Worm (Caenorhabditis elegans) whole organism, late embryonic: ENCODE measurements around the gene arp-6.

Source experiments
- C38D4.7 ChIP-seq: fragments of 200-800 bp; sonication (Bioruptor generic); optimal IDR thresholded peaks from 2 replicates; lab custom pipeline; 2018; ENCODE audit warnings: mild to moderate bottlenecking, missing genetic modification characterization, moderate library complexity, missing compliant biosample characterization
- F13H6.1 ChIP-seq: sonication (generic microtip); optimal IDR thresholded peaks from 2 replicates; lab custom pipeline; 2016; ENCODE audit warnings: missing genetic modification characterization, missing compliant biosample characterization
- K02D7.2 ChIP-seq: sonication (generic microtip); optimal IDR thresholded peaks from 2 replicates; lab custom pipeline; 2017; ENCODE audit warnings: mild to moderate bottlenecking, missing genetic modification characterization, missing compliant biosample characterization
- T23F11.4 ChIP-seq: fragments of 200-800 bp; sonication (Bioruptor generic); optimal IDR thresholded peaks from 2 replicates; lab custom pipeline; 2018; ENCODE audit warnings: mild to moderate bottlenecking, missing genetic modification characterization, missing compliant biosample characterization
- ahr-1 ChIP-seq: sonication (generic microtip); optimal IDR thresholded peaks from 2 replicates; lab custom pipeline; 2016; ENCODE audit warnings: missing genetic modification characterization, missing compliant biosample characterization
- ceh-18 ChIP-seq: sonication (generic microtip); optimal IDR thresholded peaks from 2 replicates; lab custom pipeline; 2016; ENCODE audit warnings: missing genetic modification characterization, missing compliant biosample characterization
- ceh-22 ChIP-seq: sonication (generic microtip); optimal IDR thresholded peaks from 2 replicates; lab custom pipeline; 2017; ENCODE audit warnings: missing biosample characterization, missing genetic modification characterization
- ceh-30 ChIP-seq: fragments of 150-350 bp; optimal IDR thresholded peaks from 2 replicates; lab custom pipeline; 2014; ENCODE audit warnings: missing biosample characterization, missing genetic modification characterization
- ceh-9 ChIP-seq: sonication (generic microtip); optimal IDR thresholded peaks from 2 replicates; lab custom pipeline; 2016; ENCODE audit warnings: mild to moderate bottlenecking, missing genetic modification characterization, inconsistent platforms, missing compliant biosample characterization
- che-1 ChIP-seq: sonication (generic microtip); optimal IDR thresholded peaks from 2 replicates; lab custom pipeline; 2016; ENCODE audit warnings: mild to moderate bottlenecking, missing genetic modification characterization, missing compliant biosample characterization
- dve-1 ChIP-seq: sonication (generic microtip); optimal IDR thresholded peaks from 2 replicates; lab custom pipeline; 2017; ENCODE audit warnings: antibody characterized with exemption, mild to moderate bottlenecking, missing genetic modification characterization, missing compliant biosample characterization
- elt-2 ChIP-seq: sonication (generic microtip); optimal IDR thresholded peaks from 2 replicates; lab custom pipeline; 2016; ENCODE audit warnings: missing genetic modification reagents, missing genetic modification characterization, missing compliant biosample characterization
- ets-4 ChIP-seq: sonication (generic microtip); optimal IDR thresholded peaks from 2 replicates; lab custom pipeline; 2016; ENCODE audit warnings: missing genetic modification characterization, missing compliant biosample characterization
- eyg-1 ChIP-seq: sonication (generic microtip); optimal IDR thresholded peaks from 2 replicates; lab custom pipeline; 2016; ENCODE audit warnings: missing genotype, missing genetic modification characterization, missing compliant biosample characterization
- fax-1 ChIP-seq: sonication (generic microtip); optimal IDR thresholded peaks from 2 replicates; lab custom pipeline; 2016; ENCODE audit warnings: missing genotype, missing genetic modification characterization, missing compliant biosample characterization
- fkh-6 ChIP-seq: sonication (generic microtip); optimal IDR thresholded peaks from 2 replicates; lab custom pipeline; 2016; ENCODE audit warnings: missing genetic modification characterization, missing compliant biosample characterization
- gmeb-2 ChIP-seq: sonication (generic microtip); optimal IDR thresholded peaks from 2 replicates; lab custom pipeline; 2016; ENCODE audit warnings: missing genetic modification characterization, inconsistent platforms, missing compliant biosample characterization
- hlh-13 ChIP-seq: fragments of 200-800 bp; sonication (Bioruptor generic); optimal IDR thresholded peaks from 2 replicates; lab custom pipeline; 2018; ENCODE audit warnings: mild to moderate bottlenecking, missing genetic modification characterization, missing compliant biosample characterization
- hlh-15 ChIP-seq: sonication (generic microtip); optimal IDR thresholded peaks from 2 replicates; lab custom pipeline; 2016; ENCODE audit warnings: missing genetic modification characterization, missing compliant biosample characterization
- hlh-30 ChIP-seq: sonication (generic microtip); optimal IDR thresholded peaks from 2 replicates; lab custom pipeline; 2017; ENCODE audit warnings: antibody characterized with exemption, missing genetic modification characterization, missing compliant biosample characterization; ENCODE audit not compliant: insufficient read depth
- hlh-6 ChIP-seq: sonication (generic microtip); optimal IDR thresholded peaks from 2 replicates; lab custom pipeline; 2016; ENCODE audit warnings: missing genotype, missing genetic modification characterization, missing compliant biosample characterization
- hlh-8 ChIP-seq: sonication (generic microtip); optimal IDR thresholded peaks from 2 replicates; lab custom pipeline; 2016; ENCODE audit warnings: missing genotype, missing genetic modification characterization, missing compliant biosample characterization
- lin-11 ChIP-seq: fragments of 200-800 bp; sonication (Bioruptor generic); optimal IDR thresholded peaks from 2 replicates; lab custom pipeline; 2018; ENCODE audit warnings: mild to moderate bottlenecking, missing genetic modification characterization, missing compliant biosample characterization
- madf-2 ChIP-seq: sonication (generic microtip); optimal IDR thresholded peaks from 2 replicates; lab custom pipeline; 2017; ENCODE audit warnings: missing genetic modification characterization, missing compliant biosample characterization
- nhr-11 ChIP-seq: fragments of 150-350 bp; optimal IDR thresholded peaks from 2 replicates; lab custom pipeline; 2014; ENCODE audit warnings: missing biosample characterization, missing genetic modification characterization
- nhr-232 ChIP-seq: sonication (generic microtip); optimal IDR thresholded peaks from 2 replicates; lab custom pipeline; 2016; ENCODE audit warnings: missing genetic modification characterization, missing compliant biosample characterization
- npax-4 ChIP-seq: sonication (generic microtip); optimal IDR thresholded peaks from 2 replicates; lab custom pipeline; 2016; ENCODE audit warnings: missing genetic modification characterization, missing compliant biosample characterization
- pat-9 ChIP-seq: fragments of 200-800 bp; sonication (Bioruptor generic); optimal IDR thresholded peaks from 2 replicates; lab custom pipeline; 2018; ENCODE audit warnings: mild to moderate bottlenecking, missing genetic modification characterization, moderate library complexity, missing compliant biosample characterization
- pha-2 ChIP-seq: sonication (generic microtip); optimal IDR thresholded peaks from 2 replicates; lab custom pipeline; 2017; ENCODE audit warnings: mild to moderate bottlenecking, missing genetic modification characterization, missing compliant biosample characterization
- pha-4 ChIP-seq: fragments of 150-350 bp; optimal IDR thresholded peaks from 2 replicates; lab custom pipeline; 2018; ENCODE audit warnings: missing biosample characterization, missing genetic modification reagents, missing genetic modification characterization
- pqm-1 ChIP-seq: sonication (generic microtip); optimal IDR thresholded peaks from 2 replicates; lab custom pipeline; 2016; ENCODE audit warnings: missing genetic modification characterization, missing compliant biosample characterization
- sox-4 ChIP-seq: sonication (generic microtip); optimal IDR thresholded peaks from 2 replicates; lab custom pipeline; 2017; ENCODE audit warnings: mild to moderate bottlenecking, missing genetic modification characterization, inconsistent platforms, missing compliant biosample characterization
- syd-9 ChIP-seq: sonication (generic microtip); optimal IDR thresholded peaks from 2 replicates; lab custom pipeline; 2016; ENCODE audit warnings: mild to moderate bottlenecking, missing genetic modification characterization, moderate library complexity, missing compliant biosample characterization
- tbx-7 ChIP-seq: sonication (generic microtip); optimal IDR thresholded peaks from 2 replicates; lab custom pipeline; 2016; ENCODE audit warnings: missing genotype, missing genetic modification characterization, missing compliant biosample characterization
- unc-3 ChIP-seq, 2 experiments: fragments of 200-800 bp in 1 of 2; sonication (Bioruptor generic) in 1 of 2; sonication (generic microtip) in 1 of 2; conservative IDR thresholded peaks in 1 of 2; optimal IDR thresholded peaks in 1 of 2; 2 replicates each; pipeline versions ENCODE4 v1.3.6 to Lab custom; 2016 to 2022; ENCODE audit warnings: missing compliant biosample characterization in 2 of 2, missing genetic modification characterization in 2 of 2, missing genetic modification reagents in 1 of 2
- unc-42 ChIP-seq: sonication (generic microtip); optimal IDR thresholded peaks from 2 replicates; lab custom pipeline; 2016; ENCODE audit warnings: missing genotype, missing genetic modification characterization, missing compliant biosample characterization
- unc-55 ChIP-seq: sonication (generic microtip); optimal IDR thresholded peaks from 2 replicates; lab custom pipeline; 2017; ENCODE audit warnings: missing biosample characterization, missing genetic modification reagents, missing genetic modification characterization
- unc-86 ChIP-seq: sonication (generic microtip); optimal IDR thresholded peaks from 2 replicates; lab custom pipeline; 2016; ENCODE audit warnings: missing genetic modification characterization, missing compliant biosample characterization
- zip-5 ChIP-seq: sonication (generic microtip); optimal IDR thresholded peaks from 2 replicates; lab custom pipeline; 2016; ENCODE audit warnings: missing genetic modification characterization, missing compliant biosample characterization

Gene arp-6

ce11 chrII:8020580-8021044, 16.5 kb downstream of the arp-6 start:
- TF ChIP-seq hlh-8 (tag; lab: Kevin White, UChicago) (no peak), pqm-1 (tag; lab: Kevin White, UChicago) (no peak), hlh-30 (no peak), madf-2 (tag; lab: Kevin White, UChicago) (no peak), ceh-30 (tag; lab: Kevin White, UChicago) (no peak), hlh-6 (tag; lab: Kevin White, UChicago) (no peak), unc-42 (tag; lab: Kevin White, UChicago) (no peak), C38D4.7 (GFP tag; lab: Kevin White, UChicago) (no peak), pha-4 (tag; lab: Kevin White, UChicago) (no peak), lin-11 (tag; lab: Kevin White, UChicago) (no peak), K02D7.2 (tag; lab: Kevin White, UChicago) (no peak), nhr-11 (tag; lab: Kevin White, UChicago) (no peak), syd-9 (tag; lab: Kevin White, UChicago) (no peak), che-1 (no peak)

- TF ChIP-seq nhr-11 (tag; lab: Kevin White, UChicago) (no peak), F13H6.1 (tag; lab: Kevin White, UChicago) (no peak), ceh-9 (no peak), sox-4 (tag; lab: Kevin White, UChicago) (no peak), gmeb-2 (tag; lab: Kevin White, UChicago) (no peak), unc-55 (GFP tag; lab: Kevin White, UChicago) (no peak), T23F11.4 (no peak), nhr-232 (tag; lab: Kevin White, UChicago) (no peak), ceh-22 (tag; lab: Kevin White, UChicago) (no peak), fax-1 (tag; lab: Kevin White, UChicago) (no peak), pha-2 (tag; lab: Kevin White, UChicago) (no peak), unc-3 (GFP tag; conservative IDR thresholded peaks at IDR 0.05; lab: Robert Waterston, UW) (no peak), unc-3 (tag; optimal IDR thresholded peaks at IDR 0.05; lab: Kevin White, UChicago) (no peak), ets-4 (tag; lab: Kevin White, UChicago) (no peak)
- TF ChIP-seq, all 69 proteins: peak for 0
These were observed 19.8 kb downstream of the arp-6 start, which contains the start of gene zyg-11 for ce11 chrII:8017380-8017779. TSS of gene zyg-11 (plus strand) at chrII:8017680.

- TF ChIP-seq dve-1 (tag; lab: Kevin White, UChicago) (no peak), hlh-30 (peak; percentile 78)
These were observed 20.4 kb downstream of the arp-6 start for ce11 chrII:8016761-8017160.

- TF ChIP-seq hlh-30: peak; percentile 69
- TF ChIP-seq elt-2 (tag; lab: Kevin White, UChicago): no peak
These were observed 21.0 kb downstream of the arp-6 start for ce11 chrII:8016167-8016566.

- TF ChIP-seq fkh-6 (tag; lab: Kevin White, UChicago) (no peak), zip-5 (no peak), eyg-1 (tag; lab: Kevin White, UChicago) (no peak), npax-4 (tag; lab: Kevin White, UChicago) (no peak), unc-86 (tag; lab: Kevin White, UChicago) (no peak), ets-4 (tag; lab: Kevin White, UChicago) (no peak), sox-4 (tag; lab: Kevin White, UChicago) (no peak), ahr-1 (tag; lab: Kevin White, UChicago) (no peak), ceh-18 (tag; lab: Kevin White, UChicago) (no peak), F13H6.1 (tag; lab: Kevin White, UChicago) (no peak), T23F11.4 (no peak), hlh-15 (tag; lab: Kevin White, UChicago) (no peak), K02D7.2 (tag; lab: Kevin White, UChicago) (no peak), tbx-7 (tag; lab: Kevin White, UChicago) (no peak), nhr-232 (tag; lab: Kevin White, UChicago) (no peak), pat-9 (tag; lab: Kevin White, UChicago) (no peak), unc-55 (GFP tag; lab: Kevin White, UChicago) (no peak), elt-2 (tag; lab: Kevin White, UChicago) (no peak), hlh-13 (GFP tag; lab: Kevin White, UChicago) (no peak), pqm-1 (tag; lab: Kevin White, UChicago) (no peak)
These were observed 21.6 kb downstream of the arp-6 start for ce11 chrII:8015483-8015938.
